Fruit fly (Drosophila melanogaster): Measurements from ENCODE around the gene CG8188.

Gene CG8188

dm6 chrX:17682745-17683505 lies 19.9 kb downstream of the CG8188 start (continued):
- TF ChIP-seq Hr78 (GFP tag; optimal IDR thresholded peaks at IDR 0.05), result no peak
- peak; percentile 19 for TF ChIP-seq CG16863 (GFP tag; optimal IDR thresholded peaks at IDR 0.05)
- TF ChIP-seq CG11504 (tag; optimal IDR thresholded peaks at IDR 0.05), result peak; percentile 82
- 0 out of 2 replicates have a peak, but pooled peaks have one; percentile 10 for TF ChIP-seq CG10321 (GFP tag; IDR thresholded peaks at IDR 0.05)
- peak; percentile 85 for TF ChIP-seq H15 (GFP tag; IDR thresholded peaks at IDR 0.05)
- TF ChIP-seq fd64A (GFP tag; optimal IDR thresholded peaks at IDR 0.05), result no peak
- TF ChIP-seq Poxn (GFP tag; IDR thresholded peaks at IDR 0.05), result no peak
- peak; percentile 35 for TF ChIP-seq Meics (GFP tag; optimal IDR thresholded peaks at IDR 0.05)
- TF ChIP-seq nerfin-1 (tag; optimal IDR thresholded peaks at IDR 0.05), result peak; percentile 41
- no peak for TF ChIP-seq CG8290 (GFP tag; optimal IDR thresholded peaks at IDR 0.05)
- no peak for TF ChIP-seq CG8290 (tag; optimal IDR thresholded peaks at IDR 0.05)
- TF ChIP-seq Stat92E (GFP tag; optimal IDR thresholded peaks at IDR 0.05), result no peak
- peak; percentile 66 for TF ChIP-seq CG11247 (GFP tag; IDR thresholded peaks at IDR 0.05)
- no peak for TF ChIP-seq en (GFP tag; optimal IDR thresholded peaks at IDR 0.05)
- peak; percentile 34 for TF ChIP-seq BtbVII (GFP tag; optimal IDR thresholded peaks at IDR 0.05)
- TF ChIP-seq CG3407 (GFP tag; optimal IDR thresholded peaks at IDR 0.05), result peak; percentile 29
- peak; percentile 45; the same call in 1 of the 2 replicates for TF ChIP-seq CG32767 (GFP tag; IDR thresholded peaks at IDR 0.05)
- TF ChIP-seq prd (optimal IDR thresholded peaks at IDR 0.05), result no peak
- peak; percentile 87 for TF ChIP-seq prd (GFP tag; IDR thresholded peaks at IDR 0.05)
- no peak for TF ChIP-seq CG13894 (tag; optimal IDR thresholded peaks at IDR 0.05)
- no peak for TF ChIP-seq wek (GFP tag; optimal IDR thresholded peaks at IDR 0.05)
- TF ChIP-seq bbx (GFP tag; IDR thresholded peaks at IDR 0.05; ENCODE audit: partially characterized antibody), result no peak
- TF ChIP-seq CG9437 (GFP tag; optimal IDR thresholded peaks at IDR 0.05), result peak; percentile 43
- TF ChIP-seq YL-1 (GFP tag; optimal IDR thresholded peaks at IDR 0.05), result no peak
- TF ChIP-seq CG18262 (tag; optimal IDR thresholded peaks at IDR 0.05), result peak; percentile 66
- TF ChIP-seq ERR (GFP tag; optimal IDR thresholded peaks at IDR 0.05), result no peak
- peak; percentile 70 for TF ChIP-seq CG6272 (GFP tag; IDR thresholded peaks at IDR 0.05)
- TF ChIP-seq abd-A (tag; optimal IDR thresholded peaks at IDR 0.05), result peak; percentile 23
- TF ChIP-seq MBD-R2 (GFP tag; IDR thresholded peaks at IDR 0.05), result no peak; the same call in 1 of the 2 replicates
- no peak for TF ChIP-seq knrl (GFP tag; IDR thresholded peaks at IDR 0.05; ENCODE audit: partially characterized antibody)
- peak; percentile 26 for TF ChIP-seq trem (tag; optimal IDR thresholded peaks at IDR 0.05)
- TF ChIP-seq phol (tag; optimal IDR thresholded peaks at IDR 0.05), result peak; percentile 67
- peak; percentile 38 for TF ChIP-seq CG3847 (GFP tag; IDR thresholded peaks at IDR 0.05)
- peak; percentile 77; the same call in 2 of the 3 replicates for TF ChIP-seq so (GFP tag; IDR thresholded peaks at IDR 0.05)
- TF ChIP-seq pum (GFP tag; optimal IDR thresholded peaks at IDR 0.05), result no peak
- TF ChIP-seq CG12391 (tag; optimal IDR thresholded peaks at IDR 0.05), result peak; percentile 55
- TF ChIP-seq aop (GFP tag; IDR thresholded peaks at IDR 0.05), result peak; percentile 66
- no peak for TF ChIP-seq CG18011 (GFP tag; optimal IDR thresholded peaks at IDR 0.05)
- TF ChIP-seq hb (GFP tag; IDR thresholded peaks at IDR 0.05; ENCODE audit: partially characterized antibody), result no peak
- TF ChIP-seq CG8765 (GFP tag; IDR thresholded peaks at IDR 0.05), result no peak
- TF ChIP-seq CHES-1-like (GFP tag; optimal IDR thresholded peaks at IDR 0.05), result no peak
- TF ChIP-seq chn (GFP tag; optimal IDR thresholded peaks at IDR 0.05), result peak; percentile 49
- peak; percentile 41 for TF ChIP-seq CG12659 (GFP tag; optimal IDR thresholded peaks at IDR 0.05)
- TF ChIP-seq CG14710 (tag; optimal IDR thresholded peaks at IDR 0.05), result peak; percentile 49
- peak; percentile 79 for TF ChIP-seq CG4730 (GFP tag; IDR thresholded peaks at IDR 0.05)
- no peak for TF ChIP-seq ato (GFP tag; IDR thresholded peaks at IDR 0.05; ENCODE audit: partially characterized antibody)
- TF ChIP-seq toy (GFP tag; IDR thresholded peaks at IDR 0.05), result 0 out of 2 replicates have a peak, but pooled peaks have one; percentile 42
- no peak for TF ChIP-seq CG8281 (tag; optimal IDR thresholded peaks at IDR 0.05)
- peak; percentile 61 for TF ChIP-seq onecut (GFP tag; IDR thresholded peaks at IDR 0.05)
